Worm (Caenorhabditis elegans) whole organism, midembryonic: Measurements from ENCODE around the gene Y67D8C.7.

ENCODE experiments used
- flt-1 ChIP-seq: fragments of 200-800 bp; sonication (Bioruptor generic); IDR thresholded peaks from 2 replicates; pipeline ENCODE4 v1.3.6; 2022; ENCODE audit warnings: missing genetic modification characterization, missing compliant biosample characterization
- ref-1 ChIP-seq: fragments of 200-800 bp; sonication (Bioruptor generic); conservative IDR thresholded peaks from 2 replicates; pipeline ENCODE4 v1.3.6; 2022; ENCODE audit warnings: missing genetic modification reagents, missing genetic modification characterization, missing compliant biosample characterization
- ztf-23 ChIP-seq: fragments of 200-800 bp; sonication (Bioruptor generic); IDR thresholded peaks from 2 replicates; pipeline ENCODE4 v1.3.6; 2022; ENCODE audit warnings: missing genetic modification reagents, missing genetic modification characterization, missing compliant biosample characterization

- TF ChIP-seq ztf-23 (GFP tag; lab: Robert Waterston, UW) (no peak), ref-1 (GFP tag; lab: Robert Waterston, UW) (no peak), flt-1 (GFP tag; lab: Robert Waterston, UW) (no peak)
Measured at ce11 chrIV:3097019-3097418, 30.3 kb upstream of the Y67D8C.7 start.
